Fruit fly (Drosophila melanogaster) whole organism, prepupa: ENCODE results near the gene mRpL44.

ENCODE experiments used
- CG10631 ChIP-seq: fragments of 200-800 bp; sonication (Bioruptor generic); optimal IDR thresholded peaks from 2 replicates; lab custom pipeline; 2016; ENCODE audit warnings: missing biosample characterization, missing genetic modification characterization
- CG11762 ChIP-seq: fragments of 200-800 bp; sonication (Bioruptor generic); optimal IDR thresholded peaks from 3 replicates; lab custom pipeline; 2016; ENCODE audit warnings: missing biosample characterization, missing genetic modification characterization; ENCODE audit not compliant: insufficient read depth
- CG6854 ChIP-seq: fragments of 200-800 bp; sonication (Bioruptor generic); optimal IDR thresholded peaks from 2 replicates; lab custom pipeline; 2017; ENCODE audit warnings: missing biosample characterization, mild to moderate bottlenecking, missing genetic modification characterization
- Met ChIP-seq: fragments of 200-800 bp; sonication (Bioruptor generic); optimal IDR thresholded peaks from 3 replicates; lab custom pipeline; 2016; ENCODE audit warnings: missing biosample characterization, missing genetic modification characterization
- Sox14 ChIP-seq: fragments of 200-800 bp; sonication (Bioruptor generic); optimal IDR thresholded peaks from 3 replicates; lab custom pipeline; 2016; ENCODE audit warnings: missing biosample characterization, missing genetic modification characterization
- esn ChIP-seq: fragments of 200-800 bp; sonication (Bioruptor generic); optimal IDR thresholded peaks from 2 replicates; lab custom pipeline; 2016; ENCODE audit warnings: missing biosample characterization, mild to moderate bottlenecking, missing genetic modification characterization, moderate library complexity
- fd85E ChIP-seq: fragments of 200-800 bp; sonication (Bioruptor generic); optimal IDR thresholded peaks from 3 replicates; lab custom pipeline; 2016; ENCODE audit warnings: missing biosample characterization, missing genetic modification characterization
- salr ChIP-seq, 2 experiments: fragments of 200-800 bp; sonication (Bioruptor generic); optimal IDR thresholded peaks; 3 replicates each; lab custom pipeline; 2016 to 2018; ENCODE audit warnings: missing biosample characterization in 2 of 2, missing genetic modification characterization in 2 of 2, mild to moderate bottlenecking in 1 of 2
- spab ChIP-seq: fragments of 200-800 bp; sonication (Bioruptor generic); optimal IDR thresholded peaks from 2 replicates; lab custom pipeline; 2017; ENCODE audit warnings: missing biosample characterization, mild to moderate bottlenecking, missing genetic modification characterization, missing genetic modification reagents

DNA sequence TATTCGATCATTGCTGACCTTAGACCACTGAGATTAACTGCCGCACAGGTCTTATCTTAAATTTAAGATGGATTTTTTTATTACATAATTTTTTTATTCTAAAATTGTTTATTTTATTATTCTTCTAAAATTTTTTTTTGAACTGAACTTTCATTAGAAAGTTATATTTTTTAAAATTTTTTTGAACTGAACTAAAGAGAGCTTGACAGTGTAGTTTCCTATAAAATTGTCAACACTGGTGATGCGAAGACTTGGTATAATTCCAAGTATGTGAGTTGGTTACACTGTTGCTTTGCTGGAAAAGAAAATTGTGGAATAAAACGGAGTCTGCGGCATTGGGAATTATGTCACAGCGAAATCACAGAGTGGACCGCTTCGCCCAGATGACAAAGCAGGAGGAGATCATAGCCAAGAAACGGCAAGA is 14.9 kb upstream of the mRpL44 start, which contains the start of gene CG31550:
- TF ChIP-seq Met (GFP tag; lab: Kevin White, UChicago), result no peak
- no peak for TF ChIP-seq Sox14 (GFP tag; lab: Kevin White, UChicago)
- TF ChIP-seq CG10631, result peak; percentile 73
- no peak for TF ChIP-seq fd85E (GFP tag; lab: Kevin White, UChicago)
- TF ChIP-seq CG11762, result no peak
- peak; percentile 14 for TF ChIP-seq CG6854
- no peak for TF ChIP-seq salr (GFP tag; optimal IDR thresholded peaks at IDR 0.05; lab: Kevin White, UChicago)
- TF ChIP-seq spab (GFP tag; lab: Kevin White, UChicago), result no peak
- TF ChIP-seq esn (GFP tag; lab: Kevin White, UChicago), result peak; percentile 70
